Fruit fly (Drosophila melanogaster): ENCODE data around the gene nerfin-2.

The nerfin-2 gene

DNA sequence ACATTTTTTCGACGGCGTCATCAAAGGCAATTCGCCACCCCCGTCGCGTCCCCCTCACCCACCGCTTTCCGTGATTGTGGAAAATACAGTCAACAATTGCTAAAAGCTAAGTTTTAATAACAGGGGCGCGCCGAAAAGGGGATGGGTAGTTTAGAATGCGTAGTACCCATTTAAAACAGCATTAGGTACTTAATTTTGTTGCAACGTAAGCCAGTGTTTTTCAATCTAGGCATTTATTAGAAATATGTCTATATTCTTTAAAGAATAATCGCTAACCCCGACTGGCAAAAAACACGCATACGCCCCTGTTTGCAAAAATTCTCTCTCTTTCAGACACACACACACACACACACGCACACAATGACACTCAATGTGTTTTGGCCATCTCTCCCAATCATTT lies 14.0 kb downstream of the nerfin-2 start:
- TF ChIP-seq CG7368 (GFP tag; optimal IDR thresholded peaks at IDR 0.05): peak; percentile 34
- peak; percentile 86 for TF ChIP-seq svp (GFP tag)
- TF ChIP-seq CG10669 (GFP tag; optimal IDR thresholded peaks at IDR 0.05): peak; percentile 48
- peak; percentile 88 for TF ChIP-seq esn (GFP tag; optimal IDR thresholded peaks at IDR 0.05)
- TF ChIP-seq CG1621 (tag; optimal IDR thresholded peaks at IDR 0.05): peak; percentile 36
- peak; percentile 12 for TF ChIP-seq CG6808 (GFP tag; optimal IDR thresholded peaks at IDR 0.05)
- TF ChIP-seq CG6276 (GFP tag; optimal IDR thresholded peaks at IDR 0.05): no peak
- TF ChIP-seq CG6163 (GFP tag; IDR thresholded peaks at IDR 0.05): peak; percentile 81
- peak; percentile 41 for TF ChIP-seq Ets96B (tag; optimal IDR thresholded peaks at IDR 0.05)
- peak; percentile 52 for TF ChIP-seq CG3032 (tag; optimal IDR thresholded peaks at IDR 0.05)
- no peak for TF ChIP-seq Eip93F (GFP tag; optimal IDR thresholded peaks at IDR 0.05)
- TF ChIP-seq CG6854 (GFP tag; optimal IDR thresholded peaks at IDR 0.05): no peak
- TF ChIP-seq Gug (GFP tag; IDR thresholded peaks at IDR 0.05): no peak
- peak; percentile 53 for TF ChIP-seq CG15336 (GFP tag; IDR thresholded peaks at IDR 0.05)
- peak; percentile 84 for TF ChIP-seq Sox14 (GFP tag; optimal IDR thresholded peaks at IDR 0.05)
- peak; percentile 92 for TF ChIP-seq vri (GFP tag; optimal IDR thresholded peaks at IDR 0.05)
- no peak for TF ChIP-seq Lpt (GFP tag; optimal IDR thresholded peaks at IDR 0.05)
- peak; percentile 86 for TF ChIP-seq Smox (GFP tag; optimal IDR thresholded peaks at IDR 0.05)
- TF ChIP-seq CG9139 (GFP tag; optimal IDR thresholded peaks at IDR 0.05): no peak
- TF ChIP-seq CG31627 (GFP tag; optimal IDR thresholded peaks at IDR 0.05): peak; percentile 92
- peak; percentile 67 for TF ChIP-seq CG34406 (GFP tag; optimal IDR thresholded peaks at IDR 0.05)
- peak; percentile 6 for TF ChIP-seq dac (GFP tag; optimal IDR thresholded peaks at IDR 0.05)
- TF ChIP-seq CG4318 (GFP tag; optimal IDR thresholded peaks at IDR 0.05): no peak
- peak; percentile 81 for TF ChIP-seq Sox102F (GFP tag; optimal IDR thresholded peaks at IDR 0.05)
- peak; percentile 85 for TF ChIP-seq cyc (GFP tag; optimal IDR thresholded peaks at IDR 0.05)
- TF ChIP-seq CG8632 (GFP tag; optimal IDR thresholded peaks at IDR 0.05): peak; percentile 58
- no peak for TF ChIP-seq CG16779 (tag; optimal IDR thresholded peaks at IDR 0.05)
- TF ChIP-seq Met (GFP tag; optimal IDR thresholded peaks at IDR 0.05): peak; percentile 88
- peak; percentile 32 for TF ChIP-seq CG32006 (GFP tag; optimal IDR thresholded peaks at IDR 0.05)
- peak; percentile 22 to 26 for TF ChIP-seq salr (GFP tag; optimal IDR thresholded peaks at IDR 0.05)
- TF ChIP-seq CG11902 (GFP tag; optimal IDR thresholded peaks at IDR 0.05): peak; percentile 43
- no peak for TF ChIP-seq Hr38 (GFP tag; optimal IDR thresholded peaks at IDR 0.05)
- TF ChIP-seq Blimp-1 (GFP tag; optimal IDR thresholded peaks at IDR 0.05): peak; percentile 66
- peak; percentile 35; the same call in 1 of the 2 replicates for TF ChIP-seq CG11294 (GFP tag; IDR thresholded peaks at IDR 0.05)
- peak; percentile 46 for TF ChIP-seq CG10631 (GFP tag; optimal IDR thresholded peaks at IDR 0.05)
- peak; percentile 56 for TF ChIP-seq achi (GFP tag; optimal IDR thresholded peaks at IDR 0.05)
- peak; percentile 82 for TF ChIP-seq topi (GFP tag; optimal IDR thresholded peaks at IDR 0.05)
- no peak for TF ChIP-seq CG11762 (GFP tag; optimal IDR thresholded peaks at IDR 0.05; ENCODE audit: insufficient read depth)
- peak; percentile 50 for TF ChIP-seq Eip75B (GFP tag; optimal IDR thresholded peaks at IDR 0.05)
- peak; percentile 57 for TF ChIP-seq OdsH (GFP tag; optimal IDR thresholded peaks at IDR 0.05)
- peak; percentile 11 for TF ChIP-seq Hr4 (GFP tag; optimal IDR thresholded peaks at IDR 0.05)
- TF ChIP-seq fkh (GFP tag; optimal IDR thresholded peaks at IDR 0.05): peak; percentile 22
- TF ChIP-seq CG3919 (GFP tag; optimal IDR thresholded peaks at IDR 0.05): peak; percentile 34
- no peak for TF ChIP-seq fd85E (GFP tag; optimal IDR thresholded peaks at IDR 0.05)
- TF ChIP-seq eg (GFP tag; IDR thresholded peaks at IDR 0.05): peak; percentile 70
- peak; percentile 13 for TF ChIP-seq spab (GFP tag; optimal IDR thresholded peaks at IDR 0.05)
- TF ChIP-seq pdm3 (GFP tag; optimal IDR thresholded peaks at IDR 0.05): peak; percentile 67
- peak; percentile 63 for TF ChIP-seq acj6 (GFP tag; optimal IDR thresholded peaks at IDR 0.05)
- peak; percentile 23 for TF ChIP-seq fd59A (GFP tag; optimal IDR thresholded peaks at IDR 0.05)
- TF ChIP-seq Sox15 (GFP tag; optimal IDR thresholded peaks at IDR 0.05): peak; percentile 49
- TF ChIP-seq net (GFP tag; optimal IDR thresholded peaks at IDR 0.05): peak; percentile 57
- TF ChIP-seq Hr39 (GFP tag; optimal IDR thresholded peaks at IDR 0.05): peak; percentile 91
- peak; percentile 80 for TF ChIP-seq Eip78C (GFP tag)

Data from whole organism, prepupa.